Worm (Caenorhabditis elegans): ENCODE measurements around the gene lim-4.

DNA sequence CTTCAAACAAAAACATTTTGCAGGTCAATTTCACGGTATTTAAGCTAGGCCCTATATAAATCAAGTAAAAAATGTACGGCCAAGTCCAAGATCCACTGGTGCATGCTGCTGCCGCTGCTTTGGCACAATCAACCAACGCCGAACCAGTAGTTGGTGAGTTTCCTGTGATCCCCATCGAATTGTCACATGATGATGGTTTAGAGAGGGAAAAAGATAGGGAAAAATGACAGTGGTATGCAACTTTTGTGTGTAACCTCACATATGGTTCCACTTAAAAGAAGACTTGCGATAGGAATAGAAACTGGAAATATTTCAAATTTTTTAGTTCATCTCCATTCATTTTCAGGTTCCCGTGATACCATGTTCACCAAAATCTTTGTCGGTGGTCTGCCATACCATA, 31.2 kb upstream of the lim-4 start, which contains the start of gene sup-12:
- TF ChIP-seq ZK546.5 (tag; optimal IDR thresholded peaks at IDR 0.05): no peak
- no peak for TF ChIP-seq lin-39 (tag; optimal IDR thresholded peaks at IDR 0.05)
- no peak for TF ChIP-seq skn-1 (tag; optimal IDR thresholded peaks at IDR 0.05)
- no peak for TF ChIP-seq pqm-1 (tag; optimal IDR thresholded peaks at IDR 0.05)
- TF ChIP-seq aly-2 (tag; optimal IDR thresholded peaks at IDR 0.05): no peak
- TF ChIP-seq nhr-76 (tag; optimal IDR thresholded peaks at IDR 0.05): no peak
- no peak for TF ChIP-seq set-16 (GFP tag; IDR thresholded peaks at IDR 0.05)
- no peak for TF ChIP-seq ces-1 (GFP tag; optimal IDR thresholded peaks at IDR 0.05)
- TF ChIP-seq egl-27 (tag; optimal IDR thresholded peaks at IDR 0.05): no peak
- TF ChIP-seq hlh-30 (tag; optimal IDR thresholded peaks at IDR 0.05; ENCODE audit: insufficient read depth): no peak
- no peak for TF ChIP-seq dve-1 (tag; optimal IDR thresholded peaks at IDR 0.05; ENCODE audit: insufficient read depth)
